Worm (Caenorhabditis elegans) whole organism, L4 larva: ENCODE results near the gene T28C12.1.

ENCODE experiments used
- D1046.2 ChIP-seq: fragments of 200-800 bp; sonication (Bioruptor generic); IDR thresholded peaks from 2 replicates; pipeline ENCODE4 v1.3.6; 2022; ENCODE audit warnings: missing genetic modification characterization, missing compliant biosample characterization
- F26F4.8 ChIP-seq: fragments of 200-800 bp; sonication (Bioruptor generic); conservative IDR thresholded peaks from 2 replicates; pipeline ENCODE4 v1.3.6; 2022; ENCODE audit warnings: missing genetic modification characterization, missing compliant biosample characterization
- F44E2.7 ChIP-seq: fragments of 200-800 bp; sonication (Bioruptor generic); IDR thresholded peaks from 2 replicates; pipeline ENCODE4 v2.1.2; 2022; ENCODE audit warnings: missing genetic modification characterization, missing compliant biosample characterization
- Y48G9A.11 ChIP-seq: fragments of 200-800 bp; sonication (Bioruptor generic); IDR thresholded peaks from 2 replicates; pipeline ENCODE4 v1.3.6; 2022; ENCODE audit warnings: missing genetic modification reagents, missing genetic modification characterization, missing compliant biosample characterization
- ZK337.2 ChIP-seq: fragments of 200-800 bp; sonication (Bioruptor generic); IDR thresholded peaks from 2 replicates; pipeline ENCODE4 v1.3.6; 2022; ENCODE audit warnings: missing genetic modification reagents, missing genetic modification characterization, missing compliant biosample characterization
- aha-1 ChIP-seq: fragments of 150-350 bp; peaks from one replicate; lab custom pipeline; 2014; ENCODE audit warnings: missing biosample characterization, missing genetic modification characterization
- aly-2 ChIP-seq: sonication (generic microtip); optimal IDR thresholded peaks from 2 replicates; lab custom pipeline; 2018; ENCODE audit warnings: missing biosample characterization, missing genetic modification characterization
- ama-1 ChIP-seq: fragments of 150-350 bp; optimal IDR thresholded peaks from 2 replicates; lab custom pipeline; 2014; ENCODE audit warnings: inconsistent platforms, mixed read lengths
- ceh-20 ChIP-seq: fragments of 200-800 bp; sonication (Bioruptor generic); IDR thresholded peaks from 2 replicates; pipeline ENCODE4 v1.3.6; 2022; ENCODE audit warnings: missing genetic modification reagents, missing genetic modification characterization, missing compliant biosample characterization
- ceh-28 ChIP-seq: fragments of 150-350 bp; optimal IDR thresholded peaks from 2 replicates; lab custom pipeline; 2014; ENCODE audit warnings: missing biosample characterization, missing genetic modification reagents, missing genetic modification characterization
- ceh-82 ChIP-seq: sonication (generic microtip); optimal IDR thresholded peaks from 2 replicates; lab custom pipeline; 2017; ENCODE audit warnings: missing biosample characterization, missing genetic modification characterization
- ces-1 ChIP-seq: fragments of 150-350 bp; sonication (generic microtip); optimal IDR thresholded peaks from 4 replicates; lab custom pipeline; 2014; ENCODE audit warnings: missing biosample characterization, missing genetic modification reagents, missing genetic modification characterization
- ctbp-1 ChIP-seq: fragments of 200-800 bp; sonication (Bioruptor generic); IDR thresholded peaks from 2 replicates; pipeline ENCODE4 v1.3.6; 2022; ENCODE audit warnings: missing genetic modification reagents, missing genetic modification characterization, missing compliant biosample characterization
- daf-12 ChIP-seq: fragments of 150-350 bp; optimal IDR thresholded peaks from 2 replicates; lab custom pipeline; 2014; ENCODE audit warnings: missing biosample characterization, missing genetic modification reagents, missing genetic modification characterization
- daf-8 ChIP-seq: fragments of 200-800 bp; sonication (Bioruptor generic); IDR thresholded peaks from 2 replicates; pipeline ENCODE4 v1.3.6; 2022; ENCODE audit warnings: missing genetic modification characterization, missing compliant biosample characterization
- dmd-6 ChIP-seq: fragments of 200-800 bp; sonication (Bioruptor generic); IDR thresholded peaks from 2 replicates; pipeline ENCODE4 v1.3.6; 2022; ENCODE audit warnings: missing genetic modification reagents, missing genetic modification characterization, missing compliant biosample characterization
- dmd-8 ChIP-seq: fragments of 200-800 bp; sonication (Bioruptor generic); IDR thresholded peaks from 2 replicates; pipeline ENCODE4 v1.3.6; 2022; ENCODE audit warnings: missing genetic modification characterization, missing compliant biosample characterization
- dpl-1 ChIP-seq: fragments of 150-350 bp; optimal IDR thresholded peaks from 2 replicates; lab custom pipeline; 2014; ENCODE audit warnings: missing biosample characterization, missing genetic modification reagents, missing genetic modification characterization
- duxl-1 ChIP-seq: sonication (generic microtip); optimal IDR thresholded peaks from 2 replicates; lab custom pipeline; 2016; ENCODE audit warnings: mild to moderate bottlenecking, missing genetic modification characterization, moderate library complexity, missing compliant biosample characterization; ENCODE audit not compliant: poor library complexity
- egl-27 ChIP-seq: sonication (generic microtip); optimal IDR thresholded peaks from 3 replicates; lab custom pipeline; 2017; ENCODE audit warnings: missing biosample characterization, missing genetic modification reagents, missing genetic modification characterization
- fkh-10 ChIP-seq: fragments of 150-350 bp; optimal IDR thresholded peaks from 2 replicates; lab custom pipeline; 2014; ENCODE audit warnings: missing biosample characterization, missing genetic modification reagents, missing genetic modification characterization
- fos-1 ChIP-seq: fragments of 150-350 bp; optimal IDR thresholded peaks from 2 replicates; lab custom pipeline; 2014; ENCODE audit warnings: missing biosample characterization, missing genetic modification characterization
- hlh-11 ChIP-seq: fragments of 200-800 bp; sonication (Bioruptor generic); optimal IDR thresholded peaks from 2 replicates; lab custom pipeline; 2018; ENCODE audit warnings: mild to moderate bottlenecking, missing genetic modification characterization, missing compliant biosample characterization
- hlh-30 ChIP-seq: sonication (generic microtip); optimal IDR thresholded peaks from 2 replicates; lab custom pipeline; 2017; ENCODE audit warnings: antibody characterized with exemption, mild to moderate bottlenecking, missing genetic modification characterization, missing compliant biosample characterization; ENCODE audit not compliant: insufficient read depth
- hmg-1.1 ChIP-seq: fragments of 200-800 bp; sonication (Bioruptor generic); IDR thresholded peaks from 2 replicates; pipeline ENCODE4 v1.3.6; 2022; ENCODE audit warnings: missing genetic modification reagents, missing genetic modification characterization, missing compliant biosample characterization
- lim-7 ChIP-seq: fragments of 200-800 bp; sonication (Bioruptor generic); IDR thresholded peaks from 2 replicates; pipeline ENCODE4 v1.3.6; 2022; ENCODE audit warnings: missing genetic modification characterization, missing compliant biosample characterization
- lin-1 ChIP-seq: fragments of 200-800 bp; sonication (Bioruptor generic); IDR thresholded peaks from 2 replicates; pipeline ENCODE4 v1.3.6; 2022; ENCODE audit warnings: missing genetic modification reagents, missing genetic modification characterization, missing compliant biosample characterization
- lin-38 ChIP-seq: fragments of 200-800 bp; sonication (Bioruptor generic); IDR thresholded peaks from 2 replicates; pipeline ENCODE4 v1.3.6; 2022; ENCODE audit warnings: missing genetic modification reagents, missing genetic modification characterization, missing compliant biosample characterization
- lir-3 ChIP-seq: sonication (generic microtip); optimal IDR thresholded peaks from 2 replicates; lab custom pipeline; 2016; ENCODE audit warnings: mild to moderate bottlenecking, missing genetic modification characterization, missing compliant biosample characterization
- madf-9 ChIP-seq: fragments of 200-800 bp; sonication (Bioruptor generic); conservative IDR thresholded peaks from 2 replicates; pipeline ENCODE4 v1.3.6; 2022; ENCODE audit warnings: missing genetic modification reagents, missing genetic modification characterization, missing compliant biosample characterization
- mdl-1 ChIP-seq, 2 experiments: fragments of 150-350 bp in 1 of 2; sonication (generic microtip) in 1 of 2; optimal IDR thresholded peaks; 2 replicates each; lab custom pipeline; 2014 to 2017; ENCODE audit warnings: missing biosample characterization in 2 of 2, missing genetic modification characterization in 2 of 2
- mdt-29 ChIP-seq: fragments of 200-800 bp; sonication (Bioruptor generic); IDR thresholded peaks from 2 replicates; pipeline ENCODE4 v1.3.6; 2022; ENCODE audit warnings: missing genetic modification reagents, missing genetic modification characterization, missing compliant biosample characterization
- mxl-3 ChIP-seq: fragments of 200-800 bp; sonication (Bioruptor generic); optimal IDR thresholded peaks from 2 replicates; lab custom pipeline; 2018; ENCODE audit warnings: mild to moderate bottlenecking, missing genetic modification characterization, missing compliant biosample characterization
- nhr-102 ChIP-seq: sonication (generic microtip); optimal IDR thresholded peaks from 2 replicates; lab custom pipeline; 2016; ENCODE audit warnings: mild to moderate bottlenecking, missing genetic modification characterization, moderate library complexity, missing compliant biosample characterization
- nhr-111 ChIP-seq: fragments of 200-800 bp; sonication (Bioruptor generic); optimal IDR thresholded peaks from 2 replicates; lab custom pipeline; 2018; ENCODE audit warnings: mild to moderate bottlenecking, missing genetic modification characterization, missing compliant biosample characterization
- nhr-25 ChIP-seq: sonication (generic microtip); optimal IDR thresholded peaks from 2 replicates; lab custom pipeline; 2017; ENCODE audit warnings: missing genetic modification characterization, mild to moderate bottlenecking, missing compliant biosample characterization, antibody characterized with exemption, moderate library complexity, borderline replicate concordance; ENCODE audit not compliant: insufficient read depth
- nhr-28 ChIP-seq: fragments of 150-350 bp; optimal IDR thresholded peaks from 2 replicates; lab custom pipeline; 2014; ENCODE audit warnings: missing biosample characterization, missing genetic modification characterization
- nhr-76 ChIP-seq: fragments of 150-350 bp; optimal IDR thresholded peaks from 2 replicates; lab custom pipeline; 2014; ENCODE audit warnings: missing biosample characterization, missing genetic modification characterization
- nhr-77 ChIP-seq: fragments of 150-350 bp; optimal IDR thresholded peaks from 2 replicates; lab custom pipeline; 2014; ENCODE audit warnings: missing biosample characterization, missing genetic modification characterization
- php-3 ChIP-seq: fragments of 200-800 bp; sonication (Bioruptor generic); IDR thresholded peaks from 2 replicates; pipeline ENCODE4 v1.3.6; 2022; ENCODE audit warnings: missing genetic modification reagents, missing genetic modification characterization, missing compliant biosample characterization
- saeg-2 ChIP-seq: fragments of 200-800 bp; sonication (Bioruptor generic); IDR thresholded peaks from 2 replicates; pipeline ENCODE4 v1.3.6; 2022; ENCODE audit warnings: missing genetic modification reagents, missing genetic modification characterization, missing compliant biosample characterization
- set-16 ChIP-seq: fragments of 200-800 bp; sonication (Bioruptor generic); IDR thresholded peaks from 2 replicates; pipeline ENCODE4 v1.3.6; 2022; ENCODE audit warnings: missing genetic modification reagents, missing genetic modification characterization, missing compliant biosample characterization
- unc-130 ChIP-seq: sonication (generic microtip); optimal IDR thresholded peaks from 2 replicates; lab custom pipeline; 2016; ENCODE audit warnings: missing genetic modification reagents, missing genetic modification characterization, missing compliant biosample characterization
- zfp-3 ChIP-seq: fragments of 200-800 bp; sonication (Bioruptor generic); conservative IDR thresholded peaks from 2 replicates; pipeline ENCODE4 v1.3.6; 2022; ENCODE audit warnings: missing genetic modification reagents, missing genetic modification characterization, missing compliant biosample characterization
- zip-11 ChIP-seq: fragments of 200-800 bp; sonication (Bioruptor generic); IDR thresholded peaks from 2 replicates; pipeline ENCODE4 v1.3.6; 2022; ENCODE audit warnings: missing genetic modification characterization, missing compliant biosample characterization

Gene T28C12.1

ce11 chrV:6348133-6348532, 16.4 kb downstream of the T28C12.1 start (continued):
- TF ChIP-seq madf-9 (GFP tag; lab: Robert Waterston, UW) (no peak), lim-7 (0 out of 2 replicates have a peak, but pooled peaks have one; percentile 27), mdl-1 (tag; optimal IDR thresholded peaks at IDR 0.05; lab: Kevin White, UChicago) (peak; percentile 12 to 87), dmd-6 (GFP tag; lab: Robert Waterston, UW) (0 out of 2 replicates have a peak, but pooled peaks have one; percentile 12), lin-38 (GFP tag; lab: Robert Waterston, UW) (no peak), egl-27 (tag; lab: Kevin White, UChicago) (no peak), F26F4.8 (GFP tag; lab: Robert Waterston, UW) (no peak), ZK337.2 (no peak), ceh-28 (no peak), nhr-111 (no peak), mxl-3 (GFP tag; lab: Kevin White, UChicago) (peak; percentile 64), ceh-20 (GFP tag; lab: Robert Waterston, UW) (peak; percentile 25; the same call in 1 of the 2 replicates), nhr-77 (tag; lab: Kevin White, UChicago) (no peak), hmg-1.1 (GFP tag; lab: Robert Waterston, UW) (no peak), zip-11 (GFP tag; lab: Robert Waterston, UW) (no peak), set-16 (GFP tag; lab: Robert Waterston, UW) (no peak), nhr-25 (tag; lab: Kevin White, UChicago) (no peak), nhr-28 (tag; lab: Kevin White, UChicago) (peak; percentile 35), ces-1 (GFP tag; lab: Kevin White, UChicago) (no peak), ama-1 (lab: Kevin White, UChicago) (no peak), lir-3 (tag; lab: Kevin White, UChicago) (no peak), duxl-1 (tag; lab: Kevin White, UChicago) (no peak), hlh-11 (peak; percentile 24), Y48G9A.11 (GFP tag; lab: Robert Waterston, UW) (no peak), fkh-10 (no peak), zfp-3 (GFP tag; lab: Robert Waterston, UW) (no peak), saeg-2 (GFP tag; lab: Robert Waterston, UW) (no peak), ceh-82 (tag; lab: Kevin White, UChicago) (no peak), daf-8 (no peak), aha-1 (tag; lab: Kevin White, UChicago) (peak; percentile 90), dpl-1 (GFP tag; lab: Kevin White, UChicago) (no peak), aly-2 (tag; lab: Kevin White, UChicago) (no peak), php-3 (no peak), F44E2.7 (GFP tag; lab: Robert Waterston, UW) (no peak), mdt-29 (no peak), daf-12 (no peak), D1046.2 (no peak)

ce11 chrV:6349597-6349996, 17.9 kb downstream of the T28C12.1 start:
- TF ChIP-seq nhr-28 (tag; lab: Kevin White, UChicago) (peak; percentile 5), set-16 (GFP tag; lab: Robert Waterston, UW) (no peak), egl-27 (tag; lab: Kevin White, UChicago) (no peak), unc-130 (GFP tag; lab: Kevin White, UChicago) (no peak), ZK337.2 (no peak), zfp-3 (GFP tag; lab: Robert Waterston, UW) (0 out of 2 replicates have a peak, but pooled peaks have one; percentile 22), lir-3 (tag; lab: Kevin White, UChicago) (no peak), nhr-102 (tag; lab: Kevin White, UChicago) (no peak), ctbp-1 (GFP tag; lab: Robert Waterston, UW) (no peak), saeg-2 (GFP tag; lab: Robert Waterston, UW) (no peak), ama-1 (lab: Kevin White, UChicago) (no peak), fos-1 (tag; lab: Kevin White, UChicago) (no peak), hlh-30 (tag; lab: Kevin White, UChicago) (peak; percentile 38), nhr-25 (tag; lab: Kevin White, UChicago) (peak; percentile 72), mxl-3 (GFP tag; lab: Kevin White, UChicago) (peak; percentile 23), nhr-76 (tag; lab: Kevin White, UChicago) (no peak), duxl-1 (tag; lab: Kevin White, UChicago) (no peak), daf-12 (no peak), dmd-8 (GFP tag; lab: Robert Waterston, UW) (no peak), lin-1 (GFP tag; lab: Robert Waterston, UW) (no peak)
